Worm (Caenorhabditis elegans) whole organism, L2 larva: ENCODE data around the gene F59G1.8.

Experiments used
- F13H6.1 ChIP-seq: sonication (generic microtip); optimal IDR thresholded peaks from 2 replicates; lab custom pipeline; 2016; ENCODE audit warnings: missing genetic modification characterization, missing compliant biosample characterization
- R02D3.7 ChIP-seq: fragments of 150-350 bp; optimal IDR thresholded peaks from 2 replicates; lab custom pipeline; 2014; ENCODE audit warnings: missing biosample characterization, missing genetic modification characterization
- aly-2 ChIP-seq: fragments of 150-350 bp; optimal IDR thresholded peaks from 2 replicates; lab custom pipeline; 2014; ENCODE audit warnings: missing biosample characterization, missing genetic modification characterization
- ama-1 ChIP-seq: fragments of 150-350 bp; optimal IDR thresholded peaks from 2 replicates; lab custom pipeline; 2018; ENCODE audit warnings: inconsistent platforms
- blmp-1 ChIP-seq: sonication (generic microtip); optimal IDR thresholded peaks from 2 replicates; lab custom pipeline; 2017; ENCODE audit warnings: missing genetic modification characterization, mild to moderate bottlenecking, missing compliant biosample characterization, antibody characterized with exemption, moderate library complexity; ENCODE audit not compliant: insufficient read depth
- ceh-16 ChIP-seq: fragments of 150-350 bp; optimal IDR thresholded peaks from 2 replicates; lab custom pipeline; 2014; ENCODE audit warnings: missing biosample characterization, missing genetic modification characterization
- egl-27 ChIP-seq: sonication (generic microtip); optimal IDR thresholded peaks from 3 replicates; lab custom pipeline; 2017; ENCODE audit warnings: missing biosample characterization, missing genetic modification reagents, missing genetic modification characterization
- mab-5 ChIP-seq: fragments of 150-350 bp; optimal IDR thresholded peaks from 2 replicates; lab custom pipeline; 2014; ENCODE audit warnings: missing biosample characterization, missing genetic modification characterization
- skn-1 ChIP-seq: sonication (generic microtip); optimal IDR thresholded peaks from 2 replicates; lab custom pipeline; 2017; ENCODE audit warnings: missing biosample characterization, missing genetic modification characterization

DNA sequence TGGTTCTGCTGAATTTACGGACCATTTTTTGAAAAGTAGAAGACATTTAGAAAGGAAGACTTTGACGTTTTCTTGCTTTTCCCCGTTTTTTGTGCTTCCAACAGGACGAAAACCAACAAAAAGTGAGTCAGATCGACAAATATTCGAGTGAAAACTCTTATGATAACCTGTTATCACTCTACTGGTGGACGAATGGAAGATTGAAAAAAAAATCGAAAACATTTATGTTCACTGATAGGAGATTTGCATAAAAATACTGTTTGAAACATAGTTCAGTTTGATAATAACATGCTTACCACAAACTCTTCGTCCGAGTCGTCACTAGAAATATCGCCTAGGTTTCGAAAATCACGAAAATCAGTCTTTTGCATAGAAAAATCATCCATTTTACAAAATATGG is 34.0 kb upstream of the F59G1.8 start:
- TF ChIP-seq skn-1 (tag; lab: Kevin White, UChicago) (no peak), ama-1 (lab: Kevin White, UChicago) (no peak), aly-2 (tag; lab: Kevin White, UChicago) (no peak), mab-5 (tag; lab: Kevin White, UChicago) (no peak), egl-27 (no peak), ceh-16 (tag; lab: Kevin White, UChicago) (no peak), F13H6.1 (no peak), blmp-1 (no peak), R02D3.7 (tag; lab: Kevin White, UChicago) (no peak)
